Worm (Caenorhabditis elegans) whole organism, young adult: Measurements from ENCODE around the gene C45H4.21.

Source experiments
- C17E4.6 ChIP-seq: fragments of 200-800 bp; sonication (Bioruptor generic); IDR thresholded peaks from 2 replicates; pipeline ENCODE4 v1.3.6; 2022; ENCODE audit warnings: missing genetic modification reagents, missing genetic modification characterization, missing compliant biosample characterization
- F57A8.1 ChIP-seq: fragments of 200-800 bp; sonication (Bioruptor generic); optimal IDR thresholded peaks from 2 replicates; lab custom pipeline; 2018; ENCODE audit warnings: mild to moderate bottlenecking, missing genetic modification characterization, moderate library complexity, missing compliant biosample characterization
- ama-1 ChIP-seq, 3 experiments: fragments of 150-350 bp in 1 of 3; sonication (generic microtip) in 2 of 3; optimal IDR thresholded peaks; 2 replicates each; lab custom pipeline; 2014 to 2018; ENCODE audit warnings: missing biosample characterization in 2 of 3, missing genetic modification characterization in 2 of 3, missing genetic modification reagents in 2 of 3
- ets-4 ChIP-seq: fragments of 200-800 bp; sonication (Bioruptor generic); optimal IDR thresholded peaks from 2 replicates; lab custom pipeline; 2018; ENCODE audit warnings: mild to moderate bottlenecking, missing genetic modification characterization, missing compliant biosample characterization
- nfyb-1 ChIP-seq: fragments of 200-800 bp; sonication (Bioruptor generic); IDR thresholded peaks from 2 replicates; pipeline ENCODE4 v1.3.6; 2022; ENCODE audit warnings: missing genetic modification reagents, missing genetic modification characterization, missing compliant biosample characterization
- pha-4 ChIP-seq: fragments of 150-350 bp; sonication (generic microtip); optimal IDR thresholded peaks from 2 replicates; lab custom pipeline; 2014; ENCODE audit warnings: missing biosample characterization, missing genetic modification reagents, missing genetic modification characterization

ce11 chrV:2166679-2167078 is 17.3 kb upstream of the C45H4.21 start, which contains the start of gene srbc-19:
- TF ChIP-seq nfyb-1, result no peak
- no peak for TF ChIP-seq pha-4 (tag; lab: Kevin White, UChicago)
- no peak for TF ChIP-seq C17E4.6 (GFP tag; lab: Robert Waterston, UW)
- no peak for TF ChIP-seq F57A8.1 (GFP tag; lab: Kevin White, UChicago)
- TF ChIP-seq ama-1 (optimal IDR thresholded peaks at IDR 0.05; lab: Kevin White, UChicago), result no peak
- TF ChIP-seq ama-1 (GFP tag; optimal IDR thresholded peaks at IDR 0.05; lab: Kevin White, UChicago), result no peak
- TF ChIP-seq ets-4 (GFP tag; lab: Kevin White, UChicago), result no peak
